Worm (Caenorhabditis elegans): ENCODE measurements around the gene polh-1.

The polh-1 gene

ce11 chrIII:1923419-1924318, 26.4 kb downstream of the polh-1 start (continued):
- TF ChIP-seq daf-16 (GFP tag; optimal IDR thresholded peaks at IDR 0.05), result peak in 1 of 2 experiments; percentile 50
- TF ChIP-seq daf-16 (tag; optimal IDR thresholded peaks at IDR 0.05), result no peak
- no peak for TF ChIP-seq ZK337.2 (GFP tag; IDR thresholded peaks at IDR 0.05)
- peak; percentile 100 for TF ChIP-seq set-16 (GFP tag; IDR thresholded peaks at IDR 0.05)
- TF ChIP-seq ces-1 (GFP tag; optimal IDR thresholded peaks at IDR 0.05), result no peak
- TF ChIP-seq ceh-32 (tag; optimal IDR thresholded peaks at IDR 0.05; ENCODE audit: poor library complexity), result peak; percentile 52
- peak; percentile 88 for TF ChIP-seq madf-9 (GFP tag; conservative IDR thresholded peaks at IDR 0.05)
- no peak for TF ChIP-seq F10B5.3 (tag; optimal IDR thresholded peaks at IDR 0.05)
- 0 out of 2 replicates have a peak, but pooled peaks have one; percentile 49 for TF ChIP-seq nhr-42 (GFP tag; IDR thresholded peaks at IDR 0.05)
- TF ChIP-seq aha-1 (tag), result peak; percentile 99
- peak; percentile 98 for TF ChIP-seq dmd-6 (GFP tag; IDR thresholded peaks at IDR 0.05)
- TF ChIP-seq hlh-11 (tag; optimal IDR thresholded peaks at IDR 0.05), result peak; percentile 99
- peak; percentile 4 for TF ChIP-seq zfp-2 (tag; optimal IDR thresholded peaks at IDR 0.05)
- peak; percentile 85 for TF ChIP-seq F37D6.2 (tag; optimal IDR thresholded peaks at IDR 0.05)
- TF ChIP-seq unc-62 (GFP tag; optimal IDR thresholded peaks at IDR 0.05 in 1 of 2), result peak in 1 of 2 experiments; percentile 100
- TF ChIP-seq unc-62 (tag; optimal IDR thresholded peaks at IDR 0.05), result no peak
- no peak for TF ChIP-seq daf-19 (GFP tag; conservative IDR thresholded peaks at IDR 0.05)
- TF ChIP-seq nhr-48 (tag; optimal IDR thresholded peaks at IDR 0.05), result peak; percentile 94
- TF ChIP-seq cey-2 (tag; optimal IDR thresholded peaks at IDR 0.05; ENCODE audit: borderline replicate concordance, insufficient read depth), result no peak
- no peak for TF ChIP-seq unc-130 (GFP tag; optimal IDR thresholded peaks at IDR 0.05)
- peak; percentile 98 for TF ChIP-seq gei-8 (GFP tag; optimal IDR thresholded peaks at IDR 0.05)
- TF ChIP-seq T26A8.4 (GFP tag; IDR thresholded peaks at IDR 0.05), result peak; percentile 61; the same call in 1 of the 2 replicates
- TF ChIP-seq nhr-25 (tag; optimal IDR thresholded peaks at IDR 0.05; ENCODE audit: borderline replicate concordance, insufficient read depth), result peak; percentile 88
- TF ChIP-seq zfp-3 (GFP tag; conservative IDR thresholded peaks at IDR 0.05), result no peak
- TF ChIP-seq F26F4.8 (GFP tag; conservative IDR thresholded peaks at IDR 0.05), result no peak
- peak; percentile 88 for TF ChIP-seq tra-1 (GFP tag; IDR thresholded peaks at IDR 0.05)
- peak; percentile 40 for TF ChIP-seq jun-1 (tag; optimal IDR thresholded peaks at IDR 0.05)
- no peak for TF ChIP-seq ceh-44 (GFP tag; IDR thresholded peaks at IDR 0.05)
- no peak for TF ChIP-seq aly-2 (tag; optimal IDR thresholded peaks at IDR 0.05)
- TF ChIP-seq hlh-30 (tag; optimal IDR thresholded peaks at IDR 0.05; ENCODE audit: insufficient read depth), result peak; percentile 95
- TF ChIP-seq ztf-11 (tag; optimal IDR thresholded peaks at IDR 0.05), result no peak
- no peak for TF ChIP-seq D1046.2 (GFP tag; IDR thresholded peaks at IDR 0.05)
- no peak for TF ChIP-seq sdz-12 (GFP tag; optimal IDR thresholded peaks at IDR 0.05)
- TF ChIP-seq hif-1 (tag; optimal IDR thresholded peaks at IDR 0.05), result peak in 1 of 2 experiments; percentile 52
- TF ChIP-seq zip-2 (tag; optimal IDR thresholded peaks at IDR 0.05), result no peak
- TF ChIP-seq mxl-3 (GFP tag; optimal IDR thresholded peaks at IDR 0.05), result peak; percentile 95
- TF ChIP-seq fos-1 (tag; optimal IDR thresholded peaks at IDR 0.05), result no peak
- TF ChIP-seq spr-3 (GFP tag; optimal IDR thresholded peaks at IDR 0.05), result peak; percentile 31
- TF ChIP-seq F49E8.2 (tag; optimal IDR thresholded peaks at IDR 0.05; ENCODE audit: borderline replicate concordance), result no peak
- TF ChIP-seq nhr-77 (tag; optimal IDR thresholded peaks at IDR 0.05), result no peak
- no peak for TF ChIP-seq ceh-82 (tag; optimal IDR thresholded peaks at IDR 0.05)
- 0 out of 2 replicates have a peak, but pooled peaks have one; percentile 28 for TF ChIP-seq php-3 (GFP tag; IDR thresholded peaks at IDR 0.05)
- no peak for TF ChIP-seq nhr-6 (tag; optimal IDR thresholded peaks at IDR 0.05)
- TF ChIP-seq zip-11 (GFP tag; IDR thresholded peaks at IDR 0.05), result no peak
- TF ChIP-seq lin-29 (GFP tag; IDR thresholded peaks at IDR 0.05), result peak; percentile 86
- peak; percentile 91 for TF ChIP-seq fkh-10 (GFP tag; optimal IDR thresholded peaks at IDR 0.05)
- TF ChIP-seq Y105C5A.15 (GFP tag; IDR thresholded peaks at IDR 0.05), result no peak
- TF ChIP-seq Y5F2A.4 (GFP tag; optimal IDR thresholded peaks at IDR 0.05), result no peak
- peak; percentile 98 for TF ChIP-seq ceh-20 (GFP tag; IDR thresholded peaks at IDR 0.05)

All from whole organism, L4 larva.